Worm (Caenorhabditis elegans): ENCODE data around the gene lin-5.

ce11 chrII:7813237-7813636, 47.1 kb upstream of the lin-5 start:
- TF ChIP-seq nhr-76 (tag; optimal IDR thresholded peaks at IDR 0.05) (no peak), fkh-10 (GFP tag; optimal IDR thresholded peaks at IDR 0.05) (no peak), lin-15B (tag; optimal IDR thresholded peaks at IDR 0.05) (no peak), skn-1 (tag; optimal IDR thresholded peaks at IDR 0.05) (no peak), hpl-2 (GFP tag; optimal IDR thresholded peaks at IDR 0.05) (no peak), nhr-19 (GFP tag; conservative IDR thresholded peaks at IDR 0.05) (no peak), sup-37 (GFP tag; optimal IDR thresholded peaks at IDR 0.05) (no peak), mab-9 (GFP tag; IDR thresholded peaks at IDR 0.05) (no peak), unc-98 (GFP tag; IDR thresholded peaks at IDR 0.05) (no peak), ces-1 (GFP tag; optimal IDR thresholded peaks at IDR 0.05) (no peak), unc-62 (GFP tag; optimal IDR thresholded peaks at IDR 0.05) (no peak), ztf-4 (tag; optimal IDR thresholded peaks at IDR 0.05) (no peak), ceh-82 (tag; optimal IDR thresholded peaks at IDR 0.05) (no peak)
